Worm (Caenorhabditis elegans) whole organism, L4 larva: ENCODE measurements around the gene Y111B2A.2.

Experiments used
- D1046.2 ChIP-seq: fragments of 200-800 bp; sonication (Bioruptor generic); IDR thresholded peaks from 2 replicates; pipeline ENCODE4 v1.3.6; 2022; ENCODE audit warnings: missing genetic modification characterization, missing compliant biosample characterization
- F10B5.3 ChIP-seq: sonication (generic microtip); optimal IDR thresholded peaks from 2 replicates; lab custom pipeline; 2016; ENCODE audit warnings: mild to moderate bottlenecking, missing genetic modification characterization, missing compliant biosample characterization
- F37D6.2 ChIP-seq: sonication (generic microtip); optimal IDR thresholded peaks from 2 replicates; lab custom pipeline; 2016; ENCODE audit warnings: mild to moderate bottlenecking, missing genetic modification characterization, missing compliant biosample characterization
- F44E2.7 ChIP-seq: fragments of 200-800 bp; sonication (Bioruptor generic); IDR thresholded peaks from 2 replicates; pipeline ENCODE4 v2.1.2; 2022; ENCODE audit warnings: missing genetic modification characterization, missing compliant biosample characterization
- R02D3.7 ChIP-seq: fragments of 150-350 bp; sonication (generic microtip); optimal IDR thresholded peaks from 3 replicates; lab custom pipeline; 2014; ENCODE audit warnings: missing biosample characterization, missing genetic modification characterization
- Y105C5A.15 ChIP-seq: fragments of 200-800 bp; sonication (Bioruptor generic); IDR thresholded peaks from 2 replicates; pipeline ENCODE4 v1.3.6; 2022; ENCODE audit warnings: missing genetic modification characterization, missing compliant biosample characterization
- Y48G9A.11 ChIP-seq: fragments of 200-800 bp; sonication (Bioruptor generic); IDR thresholded peaks from 2 replicates; pipeline ENCODE4 v1.3.6; 2022; ENCODE audit warnings: missing genetic modification reagents, missing genetic modification characterization, missing compliant biosample characterization
- Y5F2A.4 ChIP-seq: fragments of 200-800 bp; sonication (Bioruptor generic); optimal IDR thresholded peaks from 2 replicates; lab custom pipeline; 2018; ENCODE audit warnings: mild to moderate bottlenecking, missing genetic modification characterization, missing compliant biosample characterization
- Y75B8A.6 ChIP-seq: fragments of 200-800 bp; sonication (Bioruptor generic); IDR thresholded peaks from 2 replicates; pipeline ENCODE4 v1.3.6; 2022; ENCODE audit warnings: missing genetic modification reagents, missing genetic modification characterization, missing compliant biosample characterization
- ZK337.2 ChIP-seq: fragments of 200-800 bp; sonication (Bioruptor generic); IDR thresholded peaks from 2 replicates; pipeline ENCODE4 v1.3.6; 2022; ENCODE audit warnings: missing genetic modification reagents, missing genetic modification characterization, missing compliant biosample characterization
- ZK546.5 ChIP-seq, 2 experiments: sonication (generic microtip); optimal IDR thresholded peaks; 2 replicates each; lab custom pipeline; 2017; ENCODE audit warnings: missing biosample characterization in 2 of 2, missing genetic modification characterization in 2 of 2
- aly-2 ChIP-seq: sonication (generic microtip); optimal IDR thresholded peaks from 2 replicates; lab custom pipeline; 2018; ENCODE audit warnings: missing biosample characterization, missing genetic modification characterization
- ceh-20 ChIP-seq: fragments of 200-800 bp; sonication (Bioruptor generic); IDR thresholded peaks from 2 replicates; pipeline ENCODE4 v1.3.6; 2022; ENCODE audit warnings: missing genetic modification reagents, missing genetic modification characterization, missing compliant biosample characterization
- ceh-82 ChIP-seq: sonication (generic microtip); optimal IDR thresholded peaks from 2 replicates; lab custom pipeline; 2017; ENCODE audit warnings: missing biosample characterization, missing genetic modification characterization
- ces-1 ChIP-seq: fragments of 150-350 bp; sonication (generic microtip); optimal IDR thresholded peaks from 4 replicates; lab custom pipeline; 2014; ENCODE audit warnings: missing biosample characterization, missing genetic modification reagents, missing genetic modification characterization
- dmd-6 ChIP-seq: fragments of 200-800 bp; sonication (Bioruptor generic); IDR thresholded peaks from 2 replicates; pipeline ENCODE4 v1.3.6; 2022; ENCODE audit warnings: missing genetic modification reagents, missing genetic modification characterization, missing compliant biosample characterization
- dmd-8 ChIP-seq: fragments of 200-800 bp; sonication (Bioruptor generic); IDR thresholded peaks from 2 replicates; pipeline ENCODE4 v1.3.6; 2022; ENCODE audit warnings: missing genetic modification characterization, missing compliant biosample characterization
- dmd-9 ChIP-seq: fragments of 200-800 bp; sonication (Bioruptor generic); IDR thresholded peaks from 2 replicates; pipeline ENCODE4 v1.3.6; 2022; ENCODE audit warnings: missing genetic modification reagents, missing genetic modification characterization, missing compliant biosample characterization
- dpl-1 ChIP-seq: fragments of 150-350 bp; optimal IDR thresholded peaks from 2 replicates; lab custom pipeline; 2014; ENCODE audit warnings: missing biosample characterization, missing genetic modification reagents, missing genetic modification characterization
- fos-1 ChIP-seq: fragments of 150-350 bp; optimal IDR thresholded peaks from 2 replicates; lab custom pipeline; 2014; ENCODE audit warnings: missing biosample characterization, missing genetic modification characterization
- hif-1 ChIP-seq, 2 experiments: sonication (generic microtip); optimal IDR thresholded peaks; 2 replicates each; lab custom pipeline; 2016 to 2017; ENCODE audit warnings: missing compliant biosample characterization in 2 of 2, missing genetic modification characterization in 2 of 2, missing genetic modification reagents in 2 of 2, missing genotype in 2 of 2, mild to moderate bottlenecking in 1 of 2
- hlh-30 ChIP-seq: sonication (generic microtip); optimal IDR thresholded peaks from 2 replicates; lab custom pipeline; 2017; ENCODE audit warnings: antibody characterized with exemption, mild to moderate bottlenecking, missing genetic modification characterization, missing compliant biosample characterization; ENCODE audit not compliant: insufficient read depth
- lim-7 ChIP-seq: fragments of 200-800 bp; sonication (Bioruptor generic); IDR thresholded peaks from 2 replicates; pipeline ENCODE4 v1.3.6; 2022; ENCODE audit warnings: missing genetic modification characterization, missing compliant biosample characterization
- lin-13 ChIP-seq: fragments of 150-350 bp; optimal IDR thresholded peaks from 2 replicates; lab custom pipeline; 2014; ENCODE audit warnings: missing biosample characterization, missing genetic modification reagents, missing genetic modification characterization
- lin-29 ChIP-seq: fragments of 200-800 bp; sonication (Bioruptor generic); IDR thresholded peaks from 2 replicates; pipeline ENCODE4 v1.3.6; 2022; ENCODE audit warnings: missing genetic modification reagents, missing genetic modification characterization, missing compliant biosample characterization
- lin-38 ChIP-seq: fragments of 200-800 bp; sonication (Bioruptor generic); IDR thresholded peaks from 2 replicates; pipeline ENCODE4 v1.3.6; 2022; ENCODE audit warnings: missing genetic modification reagents, missing genetic modification characterization, missing compliant biosample characterization
- lsy-2 ChIP-seq, 2 experiments: fragments of 150-350 bp in 1 of 2; sonication (generic microtip) in 1 of 2; optimal IDR thresholded peaks; 2 replicates each; lab custom pipeline; 2014 to 2017; ENCODE audit warnings: missing biosample characterization in 2 of 2, missing genetic modification characterization in 2 of 2
- madf-5 ChIP-seq, 2 experiments: fragments of 200-800 bp; sonication (Bioruptor generic); IDR thresholded peaks; 2 replicates each; pipeline ENCODE4 v1.3.6; 2022; ENCODE audit warnings: missing compliant biosample characterization in 2 of 2, missing genetic modification characterization in 2 of 2
- mes-2 ChIP-seq: sonication (generic microtip); optimal IDR thresholded peaks from 2 replicates; lab custom pipeline; 2016; ENCODE audit warnings: missing genotype, mild to moderate bottlenecking, missing genetic modification characterization, missing compliant biosample characterization; ENCODE audit not compliant: poor library complexity, severe bottlenecking
- mxl-3 ChIP-seq: fragments of 200-800 bp; sonication (Bioruptor generic); optimal IDR thresholded peaks from 2 replicates; lab custom pipeline; 2018; ENCODE audit warnings: mild to moderate bottlenecking, missing genetic modification characterization, missing compliant biosample characterization
- nhr-11 ChIP-seq: fragments of 150-350 bp; optimal IDR thresholded peaks from 2 replicates; lab custom pipeline; 2014; ENCODE audit warnings: missing biosample characterization, missing genetic modification characterization
- nhr-237 ChIP-seq: sonication (generic microtip); optimal IDR thresholded peaks from 2 replicates; lab custom pipeline; 2017; ENCODE audit warnings: missing biosample characterization, missing genetic modification characterization
- nhr-25 ChIP-seq: sonication (generic microtip); optimal IDR thresholded peaks from 2 replicates; lab custom pipeline; 2017; ENCODE audit warnings: missing genetic modification characterization, mild to moderate bottlenecking, missing compliant biosample characterization, antibody characterized with exemption, moderate library complexity, borderline replicate concordance; ENCODE audit not compliant: insufficient read depth
- nhr-28 ChIP-seq: fragments of 150-350 bp; optimal IDR thresholded peaks from 2 replicates; lab custom pipeline; 2014; ENCODE audit warnings: missing biosample characterization, missing genetic modification characterization
- nhr-41 ChIP-seq: fragments of 200-800 bp; sonication (Bioruptor generic); IDR thresholded peaks from 2 replicates; pipeline ENCODE4 v1.3.6; 2022; ENCODE audit warnings: missing genetic modification reagents, missing genetic modification characterization, missing compliant biosample characterization
- nhr-48 ChIP-seq: sonication (generic microtip); optimal IDR thresholded peaks from 2 replicates; lab custom pipeline; 2016; ENCODE audit warnings: mild to moderate bottlenecking, missing genetic modification characterization, missing compliant biosample characterization
- nhr-76 ChIP-seq: fragments of 150-350 bp; optimal IDR thresholded peaks from 2 replicates; lab custom pipeline; 2014; ENCODE audit warnings: missing biosample characterization, missing genetic modification characterization
- php-3 ChIP-seq: fragments of 200-800 bp; sonication (Bioruptor generic); IDR thresholded peaks from 2 replicates; pipeline ENCODE4 v1.3.6; 2022; ENCODE audit warnings: missing genetic modification reagents, missing genetic modification characterization, missing compliant biosample characterization
- pqm-1 ChIP-seq: sonication (generic microtip); optimal IDR thresholded peaks from 2 replicates; lab custom pipeline; 2017; ENCODE audit warnings: missing biosample characterization, missing genetic modification characterization
- rbr-2 ChIP-seq: sonication (generic microtip); optimal IDR thresholded peaks from 2 replicates; lab custom pipeline; 2016; ENCODE audit warnings: missing genotype, missing genetic modification characterization, missing compliant biosample characterization
- saeg-2 ChIP-seq: fragments of 200-800 bp; sonication (Bioruptor generic); IDR thresholded peaks from 2 replicates; pipeline ENCODE4 v1.3.6; 2022; ENCODE audit warnings: missing genetic modification reagents, missing genetic modification characterization, missing compliant biosample characterization
- set-16 ChIP-seq: fragments of 200-800 bp; sonication (Bioruptor generic); IDR thresholded peaks from 2 replicates; pipeline ENCODE4 v1.3.6; 2022; ENCODE audit warnings: missing genetic modification reagents, missing genetic modification characterization, missing compliant biosample characterization
- snpc-1.2 ChIP-seq: fragments of 200-800 bp; sonication (Bioruptor generic); IDR thresholded peaks from 2 replicates; pipeline ENCODE4 v1.3.6; 2022; ENCODE audit warnings: missing genetic modification reagents, missing genetic modification characterization, missing compliant biosample characterization
- snpc-4 ChIP-seq: fragments of 150-350 bp; optimal IDR thresholded peaks from 2 replicates; lab custom pipeline; 2014; ENCODE audit warnings: missing biosample characterization, missing genetic modification characterization
- spr-3 ChIP-seq: fragments of 200-800 bp; sonication (Bioruptor generic); optimal IDR thresholded peaks from 2 replicates; lab custom pipeline; 2018; ENCODE audit warnings: mild to moderate bottlenecking, missing genetic modification characterization, missing compliant biosample characterization
- unc-130 ChIP-seq: sonication (generic microtip); optimal IDR thresholded peaks from 2 replicates; lab custom pipeline; 2016; ENCODE audit warnings: missing genetic modification reagents, missing genetic modification characterization, missing compliant biosample characterization

Y111B2A.2 gene

ce11 chrIII:12495594-12496096 lies at the start of gene Y111B2A.2, which contains the start of gene Y111B2A.1:
Y111B2A.2 (plus strand) TSS chrIII:12496086.
Y111B2A.1 (minus strand) TSS chrIII:12495644.
- TF ChIP-seq aly-2 (no peak), dmd-9 (GFP tag; lab: Robert Waterston, UW) (no peak), saeg-2 (GFP tag; lab: Robert Waterston, UW) (no peak), lin-29 (GFP tag; lab: Robert Waterston, UW) (no peak), php-3 (GFP tag; lab: Robert Waterston, UW) (no peak), D1046.2 (no peak), Y105C5A.15 (GFP tag; lab: Robert Waterston, UW) (no peak), unc-130 (GFP tag; lab: Kevin White, UChicago) (peak; percentile 49), nhr-76 (tag; lab: Kevin White, UChicago) (no peak), nhr-48 (tag; lab: Kevin White, UChicago) (no peak), Y5F2A.4 (GFP tag; lab: Kevin White, UChicago) (no peak), mxl-3 (GFP tag; lab: Kevin White, UChicago) (no peak), madf-5 (GFP tag; IDR thresholded peaks at IDR 0.05; lab: Robert Waterston, UW) (no peak), snpc-4 (tag; lab: Kevin White, UChicago) (no peak), spr-3 (GFP tag; lab: Kevin White, UChicago) (no peak), lin-38 (GFP tag; lab: Robert Waterston, UW) (peak; percentile 61), mes-2 (tag; lab: Kevin White, UChicago) (peak; percentile 34), dmd-6 (GFP tag; lab: Robert Waterston, UW) (no peak), lsy-2 (tag; optimal IDR thresholded peaks at IDR 0.05; lab: Kevin White, UChicago) (no peak), lim-7 (GFP tag; lab: Robert Waterston, UW) (no peak), Y75B8A.6 (GFP tag; lab: Robert Waterston, UW) (no peak), ZK337.2 (no peak), nhr-237 (tag; lab: Kevin White, UChicago) (no peak), nhr-28 (no peak), rbr-2 (tag; lab: Kevin White, UChicago) (no peak), ceh-20 (GFP tag; lab: Robert Waterston, UW) (no peak)

- peak; percentile 64 for TF ChIP-seq lin-38 (GFP tag; lab: Robert Waterston, UW)
- peak; percentile 23 for TF ChIP-seq hlh-30 (tag; lab: Kevin White, UChicago)
- TF ChIP-seq, all 104 proteins: peak for 2; not testable (repeated sequence) for 102
Measured at ce11 chrIII:12447563-12447962, 48.3 kb upstream of the Y111B2A.2 start.

- TF ChIP-seq ceh-82 = no peak
- TF ChIP-seq Y5F2A.4 (GFP tag; lab: Kevin White, UChicago) = no peak
- no peak for TF ChIP-seq nhr-237 (tag; lab: Kevin White, UChicago)
- peak; percentile 40 for TF ChIP-seq lin-13 (GFP tag; lab: Kevin White, UChicago)
- no peak for TF ChIP-seq spr-3 (GFP tag; lab: Kevin White, UChicago)
- TF ChIP-seq R02D3.7 (tag; lab: Kevin White, UChicago) = no peak
- no peak for TF ChIP-seq set-16 (GFP tag; lab: Robert Waterston, UW)
- no peak for TF ChIP-seq ZK546.5 (tag; optimal IDR thresholded peaks at IDR 0.05; lab: Kevin White, UChicago)
- no peak for TF ChIP-seq ces-1 (GFP tag; lab: Kevin White, UChicago)
- TF ChIP-seq pqm-1 = no peak
- peak; percentile 36 for TF ChIP-seq rbr-2 (tag; lab: Kevin White, UChicago)
- no peak for TF ChIP-seq saeg-2 (GFP tag; lab: Robert Waterston, UW)
- no peak for TF ChIP-seq nhr-11 (tag; lab: Kevin White, UChicago)
- no peak for TF ChIP-seq Y48G9A.11 (GFP tag; lab: Robert Waterston, UW)
- peak; percentile 9 for TF ChIP-seq nhr-25 (tag; lab: Kevin White, UChicago)
- no peak for TF ChIP-seq F37D6.2 (tag; lab: Kevin White, UChicago)
- TF ChIP-seq fos-1 (tag; lab: Kevin White, UChicago) = no peak
- TF ChIP-seq snpc-1.2 (GFP tag; lab: Robert Waterston, UW) = peak; percentile 30; the same call in 1 of the 2 replicates
- TF ChIP-seq F10B5.3 = no peak
- no peak for TF ChIP-seq snpc-4 (tag; lab: Kevin White, UChicago)
- no peak for TF ChIP-seq nhr-41 (GFP tag; lab: Robert Waterston, UW)
- TF ChIP-seq Y105C5A.15 (GFP tag; lab: Robert Waterston, UW) = no peak
- no peak for TF ChIP-seq madf-5 (GFP tag; IDR thresholded peaks at IDR 0.05; lab: Robert Waterston, UW)
- TF ChIP-seq dmd-6 (GFP tag; lab: Robert Waterston, UW) = no peak
- TF ChIP-seq dmd-8 (GFP tag; lab: Robert Waterston, UW) = no peak
- TF ChIP-seq dpl-1 = peak; percentile 87
- TF ChIP-seq hif-1 (tag; optimal IDR thresholded peaks at IDR 0.05; lab: Kevin White, UChicago) = peak in 1 of 2 experiments; percentile 33
- TF ChIP-seq F44E2.7 (GFP tag; lab: Robert Waterston, UW) = no peak
Measured at ce11 chrIII:12453315-12453714, 42.6 kb upstream of the Y111B2A.2 start, which contains the start of gene ani-1. ani-1 (minus strand) TSS chrIII:12453375.
